Worm (Caenorhabditis elegans): ENCODE results near the gene K02D10.8.

K02D10.8 gene

DNA sequence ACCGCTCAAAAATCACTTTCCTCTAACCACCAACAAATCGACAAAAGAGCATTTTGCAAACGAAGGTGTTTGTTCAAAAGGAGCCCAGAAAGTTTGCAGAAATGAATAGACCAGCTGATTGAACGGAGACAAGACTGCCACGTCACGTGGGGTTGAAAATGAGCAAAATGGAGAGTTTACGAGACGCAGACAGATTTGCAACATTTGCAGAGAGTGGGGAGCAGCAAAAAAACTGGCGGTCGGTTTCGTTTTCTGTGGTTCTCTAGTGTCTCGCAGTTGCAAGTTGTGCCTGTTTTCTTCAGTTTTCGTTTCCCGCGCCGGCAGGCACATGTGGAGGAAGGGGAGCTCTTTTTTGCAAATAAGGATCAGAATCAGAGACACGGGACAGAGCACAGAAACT, 751 bp upstream of the K02D10.8 start (continued):
- TF ChIP-seq hlh-12 (tag; optimal IDR thresholded peaks at IDR 0.05) (no peak), mcd-1 (GFP tag; IDR thresholded peaks at IDR 0.05) (peak; percentile 39; the same call in 1 of the 2 replicates), ceh-40 (GFP tag; IDR thresholded peaks at IDR 0.05) (no peak), akir-1 (GFP tag; optimal IDR thresholded peaks at IDR 0.05) (no peak), madf-8 (GFP tag; conservative IDR thresholded peaks at IDR 0.05) (no peak), lag-1 (GFP tag; IDR thresholded peaks at IDR 0.05) (no peak), madf-6 (GFP tag; IDR thresholded peaks at IDR 0.05) (no peak), unc-62 (GFP tag; optimal IDR thresholded peaks at IDR 0.05) (no peak), cebp-2 (GFP tag; IDR thresholded peaks at IDR 0.05) (no peak), chd-7 (tag; optimal IDR thresholded peaks at IDR 0.05) (peak; percentile 12), lin-54 (GFP tag; optimal IDR thresholded peaks at IDR 0.05) (no peak), gei-17 (GFP tag; optimal IDR thresholded peaks at IDR 0.05) (no peak), C17E4.6 (GFP tag; IDR thresholded peaks at IDR 0.05) (no peak), B0261.1 (tag; optimal IDR thresholded peaks at IDR 0.05) (no peak), Y67H2A.10 (GFP tag; conservative IDR thresholded peaks at IDR 0.05) (no peak), snpc-3.4 (tag; optimal IDR thresholded peaks at IDR 0.05) (no peak), madf-3 (GFP tag; IDR thresholded peaks at IDR 0.05) (no peak), ceh-79 (tag; optimal IDR thresholded peaks at IDR 0.05) (no peak), B0035.1 (tag; optimal IDR thresholded peaks at IDR 0.05) (no peak), ceh-91 (GFP tag; IDR thresholded peaks at IDR 0.05) (no peak), K12H6.12 (tag; optimal IDR thresholded peaks at IDR 0.05) (peak; percentile 71), ztf-26 (tag; optimal IDR thresholded peaks at IDR 0.05) (no peak), K11D2.4 (GFP tag; IDR thresholded peaks at IDR 0.05) (0 out of 2 replicates have a peak, but pooled peaks have one; percentile 59), ztf-28 (GFP tag; IDR thresholded peaks at IDR 0.05) (no peak), nfya-1 (tag; optimal IDR thresholded peaks at IDR 0.05; ENCODE audit: borderline replicate concordance, insufficient read depth) (no peak), T07F8.4 (tag; optimal IDR thresholded peaks at IDR 0.05) (no peak), nhr-27 (tag; optimal IDR thresholded peaks at IDR 0.05) (no peak), him-1 (tag; optimal IDR thresholded peaks at IDR 0.05) (no peak), let-526 (GFP tag; IDR thresholded peaks at IDR 0.05) (0 out of 2 replicates have a peak, but pooled peaks have one; percentile 31), B0019.2 (GFP tag; conservative IDR thresholded peaks at IDR 0.05) (no peak), egl-18 (GFP tag; IDR thresholded peaks at IDR 0.05) (no peak), ccch-3 (GFP tag; optimal IDR thresholded peaks at IDR 0.05) (no peak), nhr-120 (GFP tag; IDR thresholded peaks at IDR 0.05) (no peak), F10E7.11 (tag; optimal IDR thresholded peaks at IDR 0.05) (no peak), snpc-4 (GFP tag; optimal IDR thresholded peaks at IDR 0.05) (no peak), snpc-4 (tag; optimal IDR thresholded peaks at IDR 0.05) (no peak), efl-1 (GFP tag; optimal IDR thresholded peaks at IDR 0.05) (no peak), F49E8.2 (tag; optimal IDR thresholded peaks at IDR 0.05; ENCODE audit: insufficient read depth) (no peak), die-1 (tag; optimal IDR thresholded peaks at IDR 0.05) (no peak), xnd-1 (tag; optimal IDR thresholded peaks at IDR 0.05) (no peak), hsf-1 (GFP tag; IDR thresholded peaks at IDR 0.05) (no peak), attf-5 (GFP tag; optimal IDR thresholded peaks at IDR 0.05) (peak; percentile 61), nhr-179 (tag; optimal IDR thresholded peaks at IDR 0.05) (no peak), aptf-3 (GFP tag; IDR thresholded peaks at IDR 0.05) (no peak), atf-7 (tag; optimal IDR thresholded peaks at IDR 0.05) (no peak), nfya-2 (GFP tag; IDR thresholded peaks at IDR 0.05) (no peak), zfh-2 (GFP tag; conservative IDR thresholded peaks at IDR 0.05) (peak; percentile 88), ekl-4 (GFP tag; IDR thresholded peaks at IDR 0.05) (no peak), Y79H2A.3 (GFP tag; conservative IDR thresholded peaks at IDR 0.05) (no peak), sptf-2 (GFP tag; optimal IDR thresholded peaks at IDR 0.05) (no peak)

Data from whole organism, young adult.